Worm (Caenorhabditis elegans) whole organism, late embryonic: Measurements from ENCODE around the gene nkcc-1.

Experiments used
- F13H6.1 ChIP-seq: sonication (generic microtip); optimal IDR thresholded peaks from 2 replicates; lab custom pipeline; 2016; ENCODE audit warnings: missing genetic modification characterization, missing compliant biosample characterization
- K09A11.1 ChIP-seq: sonication (generic microtip); optimal IDR thresholded peaks from 2 replicates; lab custom pipeline; 2017; ENCODE audit warnings: antibody characterized with exemption, mild to moderate bottlenecking, missing genetic modification characterization, missing compliant biosample characterization; ENCODE audit not compliant: insufficient read depth
- Y22D7AL.16 ChIP-seq: sonication (generic microtip); optimal IDR thresholded peaks from 2 replicates; lab custom pipeline; 2016; ENCODE audit warnings: missing genetic modification characterization, missing compliant biosample characterization
- ama-1 ChIP-seq: fragments of 150-350 bp; optimal IDR thresholded peaks from 2 replicates; lab custom pipeline; 2014
- ceh-24 ChIP-seq: sonication (generic microtip); optimal IDR thresholded peaks from 2 replicates; lab custom pipeline; 2016; ENCODE audit warnings: mild to moderate bottlenecking, missing genetic modification characterization, missing compliant biosample characterization
- ceh-30 ChIP-seq: fragments of 150-350 bp; optimal IDR thresholded peaks from 2 replicates; lab custom pipeline; 2014; ENCODE audit warnings: missing biosample characterization, missing genetic modification characterization
- ceh-31 ChIP-seq: sonication (generic microtip); optimal IDR thresholded peaks from 2 replicates; lab custom pipeline; 2016; ENCODE audit warnings: missing genetic modification characterization, missing compliant biosample characterization
- ceh-45 ChIP-seq: fragments of 200-800 bp; sonication (Bioruptor generic); IDR thresholded peaks from 2 replicates; pipeline ENCODE4 v1.3.6; 2022; ENCODE audit warnings: missing genetic modification reagents, missing genetic modification characterization, missing compliant biosample characterization
- ceh-6 ChIP-seq: fragments of 200-800 bp; sonication (Bioruptor generic); optimal IDR thresholded peaks from 2 replicates; lab custom pipeline; 2018; ENCODE audit warnings: mild to moderate bottlenecking, missing genetic modification characterization, missing compliant biosample characterization
- ceh-9 ChIP-seq: sonication (generic microtip); optimal IDR thresholded peaks from 2 replicates; lab custom pipeline; 2016; ENCODE audit warnings: mild to moderate bottlenecking, missing genetic modification characterization, inconsistent platforms, missing compliant biosample characterization
- che-1 ChIP-seq: sonication (generic microtip); optimal IDR thresholded peaks from 2 replicates; lab custom pipeline; 2016; ENCODE audit warnings: mild to moderate bottlenecking, missing genetic modification characterization, missing compliant biosample characterization
- dve-1 ChIP-seq: sonication (generic microtip); optimal IDR thresholded peaks from 2 replicates; lab custom pipeline; 2017; ENCODE audit warnings: antibody characterized with exemption, mild to moderate bottlenecking, missing genetic modification characterization, missing compliant biosample characterization
- elt-2 ChIP-seq: sonication (generic microtip); optimal IDR thresholded peaks from 2 replicates; lab custom pipeline; 2016; ENCODE audit warnings: missing genetic modification reagents, missing genetic modification characterization, missing compliant biosample characterization
- ets-4 ChIP-seq: sonication (generic microtip); optimal IDR thresholded peaks from 2 replicates; lab custom pipeline; 2016; ENCODE audit warnings: missing genetic modification characterization, missing compliant biosample characterization
- eyg-1 ChIP-seq: sonication (generic microtip); optimal IDR thresholded peaks from 2 replicates; lab custom pipeline; 2016; ENCODE audit warnings: missing genotype, missing genetic modification characterization, missing compliant biosample characterization
- fax-1 ChIP-seq: sonication (generic microtip); optimal IDR thresholded peaks from 2 replicates; lab custom pipeline; 2016; ENCODE audit warnings: missing genotype, missing genetic modification characterization, missing compliant biosample characterization
- fkh-10 ChIP-seq: fragments of 150-350 bp; optimal IDR thresholded peaks from 2 replicates; lab custom pipeline; 2014; ENCODE audit warnings: missing biosample characterization, missing genetic modification reagents, missing genetic modification characterization
- gmeb-2 ChIP-seq: sonication (generic microtip); optimal IDR thresholded peaks from 2 replicates; lab custom pipeline; 2016; ENCODE audit warnings: missing genetic modification characterization, inconsistent platforms, missing compliant biosample characterization
- hlh-13 ChIP-seq: fragments of 200-800 bp; sonication (Bioruptor generic); optimal IDR thresholded peaks from 2 replicates; lab custom pipeline; 2018; ENCODE audit warnings: mild to moderate bottlenecking, missing genetic modification characterization, missing compliant biosample characterization
- hlh-15 ChIP-seq: sonication (generic microtip); optimal IDR thresholded peaks from 2 replicates; lab custom pipeline; 2016; ENCODE audit warnings: missing genetic modification characterization, missing compliant biosample characterization
- hlh-30 ChIP-seq: sonication (generic microtip); optimal IDR thresholded peaks from 2 replicates; lab custom pipeline; 2017; ENCODE audit warnings: antibody characterized with exemption, missing genetic modification characterization, missing compliant biosample characterization; ENCODE audit not compliant: insufficient read depth
- hlh-8 ChIP-seq: sonication (generic microtip); optimal IDR thresholded peaks from 2 replicates; lab custom pipeline; 2016; ENCODE audit warnings: missing genotype, missing genetic modification characterization, missing compliant biosample characterization
- lim-6 ChIP-seq: sonication (generic microtip); optimal IDR thresholded peaks from 2 replicates; lab custom pipeline; 2016; ENCODE audit warnings: missing genetic modification characterization, missing compliant biosample characterization
- lin-11 ChIP-seq: fragments of 200-800 bp; sonication (Bioruptor generic); optimal IDR thresholded peaks from 2 replicates; lab custom pipeline; 2018; ENCODE audit warnings: mild to moderate bottlenecking, missing genetic modification characterization, missing compliant biosample characterization
- madf-2 ChIP-seq: sonication (generic microtip); optimal IDR thresholded peaks from 2 replicates; lab custom pipeline; 2017; ENCODE audit warnings: missing genetic modification characterization, missing compliant biosample characterization
- mec-3 ChIP-seq: sonication (generic microtip); optimal IDR thresholded peaks from 2 replicates; lab custom pipeline; 2016; ENCODE audit warnings: borderline replicate concordance, missing genetic modification characterization, missing compliant biosample characterization
- nhr-11 ChIP-seq: fragments of 150-350 bp; optimal IDR thresholded peaks from 2 replicates; lab custom pipeline; 2014; ENCODE audit warnings: missing biosample characterization, missing genetic modification characterization
- nhr-232 ChIP-seq: sonication (generic microtip); optimal IDR thresholded peaks from 2 replicates; lab custom pipeline; 2016; ENCODE audit warnings: missing genetic modification characterization, missing compliant biosample characterization
- pag-3 ChIP-seq: sonication (generic microtip); optimal IDR thresholded peaks from 2 replicates; lab custom pipeline; 2016; ENCODE audit warnings: missing compliant biosample characterization, missing genetic modification characterization, borderline replicate concordance
- pat-9 ChIP-seq: fragments of 200-800 bp; sonication (Bioruptor generic); optimal IDR thresholded peaks from 2 replicates; lab custom pipeline; 2018; ENCODE audit warnings: mild to moderate bottlenecking, missing genetic modification characterization, moderate library complexity, missing compliant biosample characterization
- pha-2 ChIP-seq: sonication (generic microtip); optimal IDR thresholded peaks from 2 replicates; lab custom pipeline; 2017; ENCODE audit warnings: mild to moderate bottlenecking, missing genetic modification characterization, missing compliant biosample characterization
- pha-4 ChIP-seq: fragments of 150-350 bp; optimal IDR thresholded peaks from 2 replicates; lab custom pipeline; 2018; ENCODE audit warnings: missing biosample characterization, missing genetic modification reagents, missing genetic modification characterization
- pqm-1 ChIP-seq: sonication (generic microtip); optimal IDR thresholded peaks from 2 replicates; lab custom pipeline; 2016; ENCODE audit warnings: missing genetic modification characterization, missing compliant biosample characterization
- sdc-2 ChIP-seq: sonication (generic microtip); optimal IDR thresholded peaks from 2 replicates; lab custom pipeline; 2016; ENCODE audit warnings: missing genotype, missing genetic modification characterization, missing compliant biosample characterization
- sox-2 ChIP-seq: fragments of 200-800 bp; sonication (Bioruptor generic); IDR thresholded peaks from 2 replicates; pipeline ENCODE4 v1.3.6; 2022; ENCODE audit warnings: missing genetic modification reagents, missing genetic modification characterization, missing compliant biosample characterization
- tbx-7 ChIP-seq: sonication (generic microtip); optimal IDR thresholded peaks from 2 replicates; lab custom pipeline; 2016; ENCODE audit warnings: missing genotype, missing genetic modification characterization, missing compliant biosample characterization
- ttx-3 ChIP-seq: sonication (generic microtip); optimal IDR thresholded peaks from 2 replicates; lab custom pipeline; 2016; ENCODE audit warnings: missing genetic modification reagents, missing genetic modification characterization, missing compliant biosample characterization
- unc-3 ChIP-seq, 2 experiments: fragments of 200-800 bp in 1 of 2; sonication (Bioruptor generic) in 1 of 2; sonication (generic microtip) in 1 of 2; conservative IDR thresholded peaks in 1 of 2; optimal IDR thresholded peaks in 1 of 2; 2 replicates each; pipeline versions ENCODE4 v1.3.6 to Lab custom; 2016 to 2022; ENCODE audit warnings: missing compliant biosample characterization in 2 of 2, missing genetic modification characterization in 2 of 2, missing genetic modification reagents in 1 of 2
- unc-42 ChIP-seq: sonication (generic microtip); optimal IDR thresholded peaks from 2 replicates; lab custom pipeline; 2016; ENCODE audit warnings: missing genotype, missing genetic modification characterization, missing compliant biosample characterization
- unc-86 ChIP-seq: sonication (generic microtip); optimal IDR thresholded peaks from 2 replicates; lab custom pipeline; 2016; ENCODE audit warnings: missing genetic modification characterization, missing compliant biosample characterization

nkcc-1 gene

ce11 chrIV:14123956-14124355, at the start of gene nkcc-1:
Gene nkcc-1, minus strand, starts transcription at chrIV:14124056.
- no peak for TF ChIP-seq gmeb-2
- TF ChIP-seq hlh-13 (GFP tag; lab: Kevin White, UChicago) = no peak
- no peak for TF ChIP-seq ceh-9 (tag; lab: Kevin White, UChicago)
- TF ChIP-seq che-1 (tag; lab: Kevin White, UChicago) = no peak
- TF ChIP-seq ceh-45 (GFP tag; lab: Robert Waterston, UW) = no peak
- TF ChIP-seq lim-6 (tag; lab: Kevin White, UChicago) = no peak
- TF ChIP-seq hlh-30 (tag; lab: Kevin White, UChicago) = no peak
- no peak for TF ChIP-seq ets-4 (tag; lab: Kevin White, UChicago)
- no peak for TF ChIP-seq F13H6.1 (tag; lab: Kevin White, UChicago)
- TF ChIP-seq fax-1 (tag; lab: Kevin White, UChicago) = no peak
- no peak for TF ChIP-seq pha-2 (tag; lab: Kevin White, UChicago)
- TF ChIP-seq lin-11 (tag; lab: Kevin White, UChicago) = no peak
- TF ChIP-seq sdc-2 (tag; lab: Kevin White, UChicago) = no peak
- no peak for TF ChIP-seq mec-3 (tag; lab: Kevin White, UChicago)
- TF ChIP-seq madf-2 (tag; lab: Kevin White, UChicago) = no peak
- TF ChIP-seq pqm-1 (tag; lab: Kevin White, UChicago) = no peak
- TF ChIP-seq, all 69 proteins: peak for 0

- no peak for TF ChIP-seq elt-2 (tag; lab: Kevin White, UChicago)
- no peak for TF ChIP-seq hlh-15
- no peak for TF ChIP-seq pha-2 (tag; lab: Kevin White, UChicago)
- no peak for TF ChIP-seq ttx-3
- TF ChIP-seq eyg-1 (tag; lab: Kevin White, UChicago) = no peak
- TF ChIP-seq dve-1 (tag; lab: Kevin White, UChicago) = no peak
- no peak for TF ChIP-seq hlh-13 (GFP tag; lab: Kevin White, UChicago)
- no peak for TF ChIP-seq nhr-11
- no peak for TF ChIP-seq unc-3 (GFP tag; conservative IDR thresholded peaks at IDR 0.05; lab: Robert Waterston, UW)
- no peak for TF ChIP-seq unc-3 (tag; optimal IDR thresholded peaks at IDR 0.05; lab: Kevin White, UChicago)
- TF ChIP-seq fax-1 (tag; lab: Kevin White, UChicago) = no peak
- TF ChIP-seq unc-42 = no peak
- TF ChIP-seq pha-4 = no peak
- TF ChIP-seq pat-9 (tag; lab: Kevin White, UChicago) = no peak
- TF ChIP-seq pag-3 = no peak
- TF ChIP-seq mec-3 (tag; lab: Kevin White, UChicago) = no peak
- no peak for TF ChIP-seq ceh-30 (tag; lab: Kevin White, UChicago)
- TF ChIP-seq ama-1 (lab: Kevin White, UChicago) = no peak
- no peak for TF ChIP-seq ceh-6 (GFP tag; lab: Kevin White, UChicago)
- TF ChIP-seq tbx-7 (tag; lab: Kevin White, UChicago) = no peak
Measured at ce11 chrIV:14172181-14172580, 48.3 kb upstream of the nkcc-1 start, which contains the start of gene R05A10.4. Gene R05A10.4, plus strand, starts transcription at chrIV:14172481.

ce11 chrIV:14165476-14165875, 41.6 kb upstream of the nkcc-1 start, which contains the start of gene R05A10.6:
Gene R05A10.6, plus strand, starts transcription at chrIV:14165776.
- TF ChIP-seq tbx-7 (tag; lab: Kevin White, UChicago) (no peak), dve-1 (tag; lab: Kevin White, UChicago) (no peak), ama-1 (lab: Kevin White, UChicago) (no peak), nhr-232 (tag; lab: Kevin White, UChicago) (no peak), K09A11.1 (tag; lab: Kevin White, UChicago) (no peak), ceh-6 (GFP tag; lab: Kevin White, UChicago) (no peak), hlh-8 (tag; lab: Kevin White, UChicago) (no peak), sox-2 (GFP tag; lab: Robert Waterston, UW) (no peak), ttx-3 (no peak), unc-86 (no peak), fkh-10 (GFP tag; lab: Kevin White, UChicago) (no peak), Y22D7AL.16 (no peak), hlh-30 (tag; lab: Kevin White, UChicago) (no peak), ceh-24 (tag; lab: Kevin White, UChicago) (no peak), ceh-31 (tag; lab: Kevin White, UChicago) (no peak), pha-4 (no peak), ets-4 (tag; lab: Kevin White, UChicago) (no peak)
- TF ChIP-seq, all 69 proteins: peak for 0
